Fruit fly (Drosophila melanogaster) whole organism, embryonic: ENCODE data around the gene Dpp10.

Experiments
- Asciz ChIP-seq: fragments of 200-800 bp; sonication (Bioruptor generic); optimal IDR thresholded peaks from 2 replicates; lab custom pipeline; 2017; ENCODE audit warnings: missing biosample characterization, mild to moderate bottlenecking, missing genetic modification characterization, missing genetic modification reagents
- CG11695 ChIP-seq: fragments of 200-800 bp; sonication (Bioruptor generic); IDR thresholded peaks from 3 replicates; pipeline ENCODE4 v1.3.6; 2022; ENCODE audit warnings: missing biosample characterization, missing genetic modification characterization
- CG11696 ChIP-seq: fragments of 200-800 bp; sonication (Bioruptor generic); IDR thresholded peaks from 2 replicates; pipeline ENCODE4 v1.3.6; 2022; ENCODE audit warnings: missing biosample characterization, missing genetic modification characterization
- CG12155 ChIP-seq: fragments of 200-800 bp; sonication (Bioruptor generic); optimal IDR thresholded peaks from 3 replicates; lab custom pipeline; 2016; ENCODE audit warnings: missing biosample characterization, missing genetic modification characterization
- CG12236 ChIP-seq: fragments of 200-800 bp; sonication (Bioruptor generic); optimal IDR thresholded peaks from 2 replicates; lab custom pipeline; 2016; ENCODE audit warnings: missing biosample characterization, missing genetic modification characterization
- CG1233 ChIP-seq: fragments of 200-800 bp; sonication (Bioruptor generic); optimal IDR thresholded peaks from 4 replicates; lab custom pipeline; 2018; ENCODE audit warnings: missing biosample characterization, mild to moderate bottlenecking, missing genetic modification characterization
- CG12769 ChIP-seq: fragments of 200-800 bp; sonication (Bioruptor generic); optimal IDR thresholded peaks from 2 replicates; lab custom pipeline; 2019; ENCODE audit warnings: missing biosample characterization, mild to moderate bottlenecking, missing genetic modification characterization, moderate library complexity
- CG13296 ChIP-seq: fragments of 200-800 bp; sonication (Bioruptor generic); optimal IDR thresholded peaks from 3 replicates; lab custom pipeline; 2018; ENCODE audit warnings: missing biosample characterization, mild to moderate bottlenecking, missing genetic modification characterization
- CG13894 ChIP-seq: fragments of 200-800 bp; sonication (Bioruptor generic); optimal IDR thresholded peaks from 3 replicates; lab custom pipeline; 2018; ENCODE audit warnings: missing biosample characterization, mild to moderate bottlenecking, missing genetic modification characterization, moderate library complexity
- CG14441 ChIP-seq: fragments of 200-800 bp; sonication (Bioruptor generic); IDR thresholded peaks from 2 replicates; pipeline ENCODE4 v1.3.6; 2022; ENCODE audit warnings: missing biosample characterization, missing genetic modification characterization
- CG18476 ChIP-seq: fragments of 200-800 bp; sonication (Bioruptor generic); optimal IDR thresholded peaks from 2 replicates; lab custom pipeline; 2016; ENCODE audit warnings: missing biosample characterization, mild to moderate bottlenecking, missing genetic modification characterization
- CG18764 ChIP-seq: fragments of 200-800 bp; sonication (Bioruptor generic); optimal IDR thresholded peaks from 3 replicates; lab custom pipeline; 2016; ENCODE audit warnings: missing biosample characterization, missing genetic modification characterization
- CG2712 ChIP-seq: fragments of 200-800 bp; optimal IDR thresholded peaks from 3 replicates; lab custom pipeline; 2019; ENCODE audit warnings: missing biosample characterization, mild to moderate bottlenecking, missing genetic modification characterization, moderate library complexity
- CG31388 ChIP-seq: fragments of 200-800 bp; sonication (Bioruptor generic); optimal IDR thresholded peaks from 2 replicates; lab custom pipeline; 2016; ENCODE audit warnings: missing biosample characterization, missing genetic modification characterization
- CG34224 ChIP-seq: fragments of 200-800 bp; sonication (Bioruptor generic); IDR thresholded peaks from 3 replicates; pipeline ENCODE4 v1.3.6; 2022; ENCODE audit warnings: missing biosample characterization, missing genetic modification characterization; ENCODE audit not compliant: partially characterized antibody
- CG3838 ChIP-seq: fragments of 200-800 bp; sonication (Bioruptor generic); optimal IDR thresholded peaks from 3 replicates; lab custom pipeline; 2016; ENCODE audit warnings: missing biosample characterization, missing genetic modification characterization
- CG4820 ChIP-seq: fragments of 200-800 bp; sonication (Bioruptor generic); optimal IDR thresholded peaks from 3 replicates; lab custom pipeline; 2016; ENCODE audit warnings: missing biosample characterization, missing genetic modification characterization
- CG7357 ChIP-seq: fragments of 200-800 bp; sonication (Bioruptor generic); IDR thresholded peaks from 3 replicates; pipeline ENCODE4 v1.3.6; 2022; ENCODE audit warnings: missing biosample characterization, missing genetic modification characterization
- CG8478 ChIP-seq: fragments of >200 bp; optimal IDR thresholded peaks from 2 replicates; lab custom pipeline; 2018
- Dip2 ChIP-seq: fragments of 200-800 bp; sonication (Bioruptor generic); IDR thresholded peaks from 2 replicates; pipeline ENCODE4 v1.3.6; 2022; ENCODE audit warnings: missing biosample characterization, missing genetic modification characterization
- E2f2 ChIP-seq: fragments of 200-800 bp; sonication (Bioruptor generic); IDR thresholded peaks from 2 replicates; pipeline ENCODE4 v1.3.6; 2022; ENCODE audit warnings: missing biosample characterization, missing genetic modification characterization
- Elba2 ChIP-seq: fragments of 200-800 bp; sonication (Bioruptor generic); optimal IDR thresholded peaks from 3 replicates; lab custom pipeline; 2016; ENCODE audit warnings: missing biosample characterization, missing genetic modification characterization
- H15 ChIP-seq: fragments of 200-800 bp; sonication (Bioruptor generic); IDR thresholded peaks from 3 replicates; pipeline ENCODE4 v1.3.6; 2022; ENCODE audit warnings: missing biosample characterization, missing genetic modification characterization
- HmgD ChIP-seq: fragments of 200-800 bp; sonication (Bioruptor generic); optimal IDR thresholded peaks from 3 replicates; lab custom pipeline; 2016; ENCODE audit warnings: missing biosample characterization, missing genetic modification characterization
- Hmr ChIP-seq: fragments of 200-800 bp; sonication (Bioruptor generic); optimal IDR thresholded peaks from 3 replicates; lab custom pipeline; 2017; ENCODE audit warnings: mild to moderate bottlenecking, missing biosample characterization, missing genetic modification reagents, missing genetic modification characterization
- Hr3 ChIP-seq: fragments of 200-800 bp; sonication (Bioruptor generic); optimal IDR thresholded peaks from 3 replicates; lab custom pipeline; 2016; ENCODE audit warnings: missing biosample characterization, missing genetic modification characterization
- Hr78 ChIP-seq, 2 experiments: fragments of 200-800 bp in 1 of 2; fragments of >200 bp in 1 of 2; sonication (Bioruptor generic) in 1 of 2; optimal IDR thresholded peaks; 2 replicates each; lab custom pipeline; 2017 to 2019; ENCODE audit warnings: missing biosample characterization in 2 of 2, missing genetic modification characterization in 2 of 2, mild to moderate bottlenecking in 1 of 2, moderate library complexity in 1 of 2
- Jarid2 ChIP-seq: fragments of 200-800 bp; sonication (Bioruptor generic); optimal IDR thresholded peaks from 3 replicates; lab custom pipeline; 2017; ENCODE audit warnings: mild to moderate bottlenecking, missing biosample characterization, missing genetic modification reagents, missing genetic modification characterization
- MBD-R2 ChIP-seq: fragments of 200-800 bp; sonication (Bioruptor generic); IDR thresholded peaks from 2 replicates; pipeline ENCODE4 v1.3.6; 2022; ENCODE audit warnings: missing biosample characterization, missing genetic modification characterization
- Ravus ChIP-seq: fragments of 200-800 bp; sonication (Bioruptor generic); IDR thresholded peaks from 2 replicates; pipeline ENCODE4 v1.3.6; 2022; ENCODE audit warnings: missing biosample characterization, missing genetic modification characterization
- Sox102F ChIP-seq: fragments of 200-800 bp; sonication (Bioruptor generic); optimal IDR thresholded peaks from 2 replicates; lab custom pipeline; 2018; ENCODE audit warnings: missing biosample characterization, mild to moderate bottlenecking, missing genetic modification characterization, moderate library complexity
- ab ChIP-seq: fragments of 200-800 bp; sonication (Bioruptor generic); optimal IDR thresholded peaks from 2 replicates; lab custom pipeline; 2016; ENCODE audit warnings: missing biosample characterization, missing genetic modification characterization
- az2 ChIP-seq: fragments of 200-800 bp; sonication (Bioruptor generic); optimal IDR thresholded peaks from 3 replicates; lab custom pipeline; 2016; ENCODE audit warnings: missing biosample characterization, missing genetic modification characterization
- bbx ChIP-seq: fragments of 200-800 bp; sonication (Bioruptor generic); IDR thresholded peaks from 2 replicates; pipeline ENCODE4 v1.3.6; 2022; ENCODE audit warnings: missing biosample characterization, missing genetic modification characterization; ENCODE audit not compliant: partially characterized antibody
- cas ChIP-seq: fragments of 200-800 bp; sonication (Bioruptor generic); IDR thresholded peaks from 2 replicates; pipeline ENCODE4 v1.3.6; 2022; ENCODE audit warnings: missing biosample characterization, missing genetic modification characterization
- cg ChIP-seq: fragments of 200-800 bp; sonication (Bioruptor generic); optimal IDR thresholded peaks from 3 replicates; lab custom pipeline; 2019; ENCODE audit warnings: missing biosample characterization, mild to moderate bottlenecking, missing genetic modification characterization, moderate library complexity
- croc ChIP-seq: fragments of 200-800 bp; sonication (Bioruptor generic); conservative IDR thresholded peaks from 3 replicates; pipeline ENCODE4 v1.3.6; 2022; ENCODE audit warnings: missing biosample characterization, missing genetic modification characterization
- da ChIP-seq: fragments of 200-800 bp; sonication (Bioruptor generic); optimal IDR thresholded peaks from 2 replicates; lab custom pipeline; 2016; ENCODE audit warnings: missing biosample characterization, missing genetic modification characterization
- ewg ChIP-seq: fragments of 200-800 bp; sonication (Bioruptor generic); optimal IDR thresholded peaks from 3 replicates; lab custom pipeline; 2017; ENCODE audit warnings: mild to moderate bottlenecking, missing biosample characterization, missing genetic modification reagents, missing genetic modification characterization
- ftz-f1 ChIP-seq: fragments of 200-800 bp; sonication (Bioruptor generic); optimal IDR thresholded peaks from 2 replicates; lab custom pipeline; 2016; ENCODE audit warnings: missing biosample characterization, missing genetic modification characterization
- hb ChIP-seq: fragments of 200-800 bp; sonication (Bioruptor generic); IDR thresholded peaks from 3 replicates; pipeline ENCODE4 v1.3.6; 2022; ENCODE audit warnings: missing biosample characterization, missing genetic modification characterization; ENCODE audit not compliant: partially characterized antibody
- lab ChIP-seq: fragments of 200-800 bp; sonication (Bioruptor generic); optimal IDR thresholded peaks from 3 replicates; lab custom pipeline; 2017; ENCODE audit warnings: missing biosample characterization, missing genetic modification characterization, mild to moderate bottlenecking, moderate library complexity, missing genetic modification reagents
- maf-S ChIP-seq: fragments of 200-800 bp; sonication (Bioruptor generic); optimal IDR thresholded peaks from 2 replicates; lab custom pipeline; 2016; ENCODE audit warnings: missing biosample characterization, missing genetic modification characterization
- nerfin-1 ChIP-seq: fragments of 200-800 bp; sonication (Bioruptor generic); optimal IDR thresholded peaks from 3 replicates; lab custom pipeline; 2019; ENCODE audit warnings: missing biosample characterization, mild to moderate bottlenecking, missing genetic modification characterization, moderate library complexity
- repo ChIP-seq: fragments of 200-800 bp; sonication (Bioruptor generic); optimal IDR thresholded peaks from 2 replicates; lab custom pipeline; 2016; ENCODE audit warnings: missing biosample characterization, missing genetic modification characterization
- row ChIP-seq: fragments of 200-800 bp; sonication (Bioruptor generic); IDR thresholded peaks from 3 replicates; pipeline ENCODE4 v1.3.6; 2022; ENCODE audit warnings: missing biosample characterization, missing genetic modification characterization
- toy ChIP-seq: fragments of 200-800 bp; sonication (Bioruptor generic); IDR thresholded peaks from 2 replicates; pipeline ENCODE4 v1.3.6; 2022; ENCODE audit warnings: missing biosample characterization, missing genetic modification characterization
- trh ChIP-seq: fragments of 200-800 bp; sonication (Bioruptor generic); optimal IDR thresholded peaks from 2 replicates; lab custom pipeline; 2016; ENCODE audit warnings: missing biosample characterization, missing genetic modification characterization
- usp ChIP-seq: fragments of >200 bp; optimal IDR thresholded peaks from 2 replicates; lab custom pipeline; 2017; ENCODE audit warnings: missing biosample characterization, missing genetic modification characterization

Dpp10 gene

DNA sequence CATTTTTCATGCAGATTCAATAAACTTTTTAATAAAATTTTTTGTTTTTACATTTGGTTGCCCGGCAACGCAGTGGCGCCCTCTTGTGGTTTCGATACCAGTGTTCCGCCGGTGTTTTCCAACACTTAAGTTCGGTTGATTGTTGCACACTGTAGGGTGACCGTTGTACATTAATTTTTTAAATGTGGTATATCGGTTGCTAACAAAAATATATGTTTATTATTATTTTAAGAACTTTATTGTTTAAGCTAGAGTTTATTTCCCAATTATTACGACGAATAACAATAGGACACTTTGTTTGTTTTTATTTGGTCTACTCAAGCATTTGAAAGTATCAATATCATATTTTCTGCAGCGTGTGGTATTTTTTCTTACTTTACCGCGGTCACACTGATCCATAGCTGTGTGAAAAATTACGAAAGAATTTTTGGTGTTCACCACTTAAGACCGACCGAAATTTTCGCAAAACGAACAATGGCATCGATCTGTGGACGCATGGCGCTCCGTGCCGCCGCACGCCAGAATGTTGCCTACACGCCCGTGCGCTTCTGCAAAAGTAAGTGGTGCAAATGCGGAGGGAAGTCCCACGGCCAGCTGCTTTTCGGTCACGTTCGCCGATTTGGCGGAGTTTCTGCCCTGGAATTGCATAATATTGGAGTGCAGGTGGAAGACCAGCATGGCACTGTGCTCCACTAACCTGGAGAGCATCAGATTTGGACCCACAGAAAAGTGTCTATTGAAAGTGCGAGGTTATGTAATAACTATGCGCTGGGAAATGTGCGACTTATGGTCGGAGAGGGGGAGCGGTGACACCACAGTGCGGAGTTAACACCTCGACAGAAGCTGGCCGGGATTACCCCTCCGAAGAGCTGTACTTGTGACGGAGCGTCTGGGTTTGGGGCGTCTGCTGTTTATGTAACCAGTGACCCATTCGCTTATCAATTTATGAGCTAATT is 43.2 kb downstream of the Dpp10 start, which contains the start of the genes IFT52 and COX5B (continued):
- TF ChIP-seq cas (GFP tag; lab: Robert Waterston, UW) (0 out of 2 replicates have a peak, but pooled peaks have one; percentile 22), Elba2 (GFP tag; lab: Kevin White, UChicago) (peak; percentile 89), Ravus (no peak), az2 (GFP tag; lab: Kevin White, UChicago) (peak; percentile 48), CG7357 (GFP tag; lab: Robert Waterston, UW) (peak; percentile 57; the same call in 1 of the 3 replicates), CG4820 (peak; percentile 69), row (GFP tag; lab: Robert Waterston, UW) (peak; percentile 43; the same call in 1 of the 3 replicates), trh (GFP tag; lab: Kevin White, UChicago) (peak; percentile 68), hb (GFP tag; lab: Robert Waterston, UW) (no peak), H15 (GFP tag; lab: Robert Waterston, UW) (peak; percentile 68; the same call in 1 of the 3 replicates), HmgD (GFP tag; lab: Kevin White, UChicago) (no peak), CG3838 (GFP tag; lab: Kevin White, UChicago) (no peak), CG13296 (GFP tag; lab: Kevin White, UChicago) (no peak), Asciz (GFP tag; lab: Kevin White, UChicago) (no peak), CG8478 (lab: Kevin White, UChicago) (no peak), Hr78 (GFP tag; optimal IDR thresholded peaks at IDR 0.05; lab: Kevin White, UChicago) (no peak), CG1233 (GFP tag; lab: Kevin White, UChicago) (peak; percentile 63), nerfin-1 (tag; lab: Kevin White, UChicago) (no peak), CG12769 (no peak), Dip2 (GFP tag; lab: Robert Waterston, UW) (no peak), E2f2 (GFP tag; lab: Robert Waterston, UW) (peak; percentile 90), MBD-R2 (GFP tag; lab: Robert Waterston, UW) (peak; percentile 65), croc (GFP tag; lab: Robert Waterston, UW) (peak; percentile 36; the same call in 2 of the 3 replicates), Sox102F (GFP tag; lab: Kevin White, UChicago) (peak; percentile 51), lab (GFP tag; lab: Kevin White, UChicago) (peak; percentile 73), bbx (GFP tag; lab: Robert Waterston, UW) (peak; percentile 48), CG18476 (GFP tag; lab: Kevin White, UChicago) (peak; percentile 74), CG11696 (GFP tag; lab: Robert Waterston, UW) (no peak), toy (GFP tag; lab: Robert Waterston, UW) (no peak), CG12236 (GFP tag; lab: Kevin White, UChicago) (no peak), Hr3 (GFP tag; lab: Kevin White, UChicago) (no peak), ab (GFP tag; lab: Kevin White, UChicago) (no peak), CG2712 (peak; percentile 73), CG12155 (GFP tag; lab: Kevin White, UChicago) (peak; percentile 71), cg (no peak), da (GFP tag; lab: Kevin White, UChicago) (no peak), CG13894 (peak; percentile 34), ewg (GFP tag; lab: Kevin White, UChicago) (peak; percentile 3), CG34224 (GFP tag; lab: Robert Waterston, UW) (no peak), CG31388 (peak; percentile 66), usp (GFP tag; lab: Kevin White, UChicago) (no peak), repo (peak; percentile 27), ftz-f1 (GFP tag; lab: Kevin White, UChicago) (peak; percentile 63), CG18764 (peak; percentile 69), maf-S (GFP tag; lab: Kevin White, UChicago) (peak; percentile 33), CG14441 (GFP tag; lab: Robert Waterston, UW) (peak; percentile 37; the same call in 1 of the 2 replicates), Jarid2 (GFP tag; lab: Kevin White, UChicago) (peak; percentile 40), Hmr (GFP tag; lab: Kevin White, UChicago) (peak; percentile 38), CG11695 (no peak)
